Worm (Caenorhabditis elegans) whole organism, late embryonic: ENCODE results near the gene irld-6.

Experiments
- C08G9.2 ChIP-seq: sonication (generic microtip); optimal IDR thresholded peaks from 2 replicates; lab custom pipeline; 2016; ENCODE audit warnings: mild to moderate bottlenecking, missing genetic modification characterization, moderate library complexity, missing compliant biosample characterization
- C38D4.7 ChIP-seq: fragments of 200-800 bp; sonication (Bioruptor generic); optimal IDR thresholded peaks from 2 replicates; lab custom pipeline; 2018; ENCODE audit warnings: mild to moderate bottlenecking, missing genetic modification characterization, moderate library complexity, missing compliant biosample characterization
- F13H6.1 ChIP-seq: sonication (generic microtip); optimal IDR thresholded peaks from 2 replicates; lab custom pipeline; 2016; ENCODE audit warnings: missing genetic modification characterization, missing compliant biosample characterization
- K02D7.2 ChIP-seq: sonication (generic microtip); optimal IDR thresholded peaks from 2 replicates; lab custom pipeline; 2017; ENCODE audit warnings: mild to moderate bottlenecking, missing genetic modification characterization, missing compliant biosample characterization
- T23F11.4 ChIP-seq: fragments of 200-800 bp; sonication (Bioruptor generic); optimal IDR thresholded peaks from 2 replicates; lab custom pipeline; 2018; ENCODE audit warnings: mild to moderate bottlenecking, missing genetic modification characterization, missing compliant biosample characterization
- ahr-1 ChIP-seq: sonication (generic microtip); optimal IDR thresholded peaks from 2 replicates; lab custom pipeline; 2016; ENCODE audit warnings: missing genetic modification characterization, missing compliant biosample characterization
- ama-1 ChIP-seq: fragments of 150-350 bp; optimal IDR thresholded peaks from 2 replicates; lab custom pipeline; 2014
- ceh-14 ChIP-seq: sonication (generic microtip); optimal IDR thresholded peaks from 2 replicates; lab custom pipeline; 2016; ENCODE audit warnings: missing genotype, missing genetic modification characterization, missing compliant biosample characterization
- ceh-18 ChIP-seq: sonication (generic microtip); optimal IDR thresholded peaks from 2 replicates; lab custom pipeline; 2016; ENCODE audit warnings: missing genetic modification characterization, missing compliant biosample characterization
- ceh-2 ChIP-seq: sonication (generic microtip); optimal IDR thresholded peaks from 2 replicates; lab custom pipeline; 2016; ENCODE audit warnings: missing genotype, missing genetic modification characterization, missing compliant biosample characterization
- ceh-22 ChIP-seq: sonication (generic microtip); optimal IDR thresholded peaks from 2 replicates; lab custom pipeline; 2017; ENCODE audit warnings: missing biosample characterization, missing genetic modification characterization
- ceh-31 ChIP-seq: sonication (generic microtip); optimal IDR thresholded peaks from 2 replicates; lab custom pipeline; 2016; ENCODE audit warnings: missing genetic modification characterization, missing compliant biosample characterization
- ceh-34 ChIP-seq: sonication (generic microtip); optimal IDR thresholded peaks from 2 replicates; lab custom pipeline; 2016; ENCODE audit warnings: mild to moderate bottlenecking, missing genetic modification characterization, missing compliant biosample characterization
- ceh-6 ChIP-seq: fragments of 200-800 bp; sonication (Bioruptor generic); optimal IDR thresholded peaks from 2 replicates; lab custom pipeline; 2018; ENCODE audit warnings: mild to moderate bottlenecking, missing genetic modification characterization, missing compliant biosample characterization
- che-1 ChIP-seq: sonication (generic microtip); optimal IDR thresholded peaks from 2 replicates; lab custom pipeline; 2016; ENCODE audit warnings: mild to moderate bottlenecking, missing genetic modification characterization, missing compliant biosample characterization
- dve-1 ChIP-seq: sonication (generic microtip); optimal IDR thresholded peaks from 2 replicates; lab custom pipeline; 2017; ENCODE audit warnings: antibody characterized with exemption, mild to moderate bottlenecking, missing genetic modification characterization, missing compliant biosample characterization
- elt-4 ChIP-seq: sonication (generic microtip); optimal IDR thresholded peaks from 2 replicates; lab custom pipeline; 2016; ENCODE audit warnings: missing genetic modification characterization, missing compliant biosample characterization
- ets-4 ChIP-seq: sonication (generic microtip); optimal IDR thresholded peaks from 2 replicates; lab custom pipeline; 2016; ENCODE audit warnings: missing genetic modification characterization, missing compliant biosample characterization
- eyg-1 ChIP-seq: sonication (generic microtip); optimal IDR thresholded peaks from 2 replicates; lab custom pipeline; 2016; ENCODE audit warnings: missing genotype, missing genetic modification characterization, missing compliant biosample characterization
- fkh-6 ChIP-seq: sonication (generic microtip); optimal IDR thresholded peaks from 2 replicates; lab custom pipeline; 2016; ENCODE audit warnings: missing genetic modification characterization, missing compliant biosample characterization
- gmeb-2 ChIP-seq: sonication (generic microtip); optimal IDR thresholded peaks from 2 replicates; lab custom pipeline; 2016; ENCODE audit warnings: missing genetic modification characterization, inconsistent platforms, missing compliant biosample characterization
- hlh-13 ChIP-seq: fragments of 200-800 bp; sonication (Bioruptor generic); optimal IDR thresholded peaks from 2 replicates; lab custom pipeline; 2018; ENCODE audit warnings: mild to moderate bottlenecking, missing genetic modification characterization, missing compliant biosample characterization
- hlh-30 ChIP-seq: sonication (generic microtip); optimal IDR thresholded peaks from 2 replicates; lab custom pipeline; 2017; ENCODE audit warnings: antibody characterized with exemption, missing genetic modification characterization, missing compliant biosample characterization; ENCODE audit not compliant: insufficient read depth
- hlh-8 ChIP-seq: sonication (generic microtip); optimal IDR thresholded peaks from 2 replicates; lab custom pipeline; 2016; ENCODE audit warnings: missing genotype, missing genetic modification characterization, missing compliant biosample characterization
- lim-6 ChIP-seq: sonication (generic microtip); optimal IDR thresholded peaks from 2 replicates; lab custom pipeline; 2016; ENCODE audit warnings: missing genetic modification characterization, missing compliant biosample characterization
- madf-2 ChIP-seq: sonication (generic microtip); optimal IDR thresholded peaks from 2 replicates; lab custom pipeline; 2017; ENCODE audit warnings: missing genetic modification characterization, missing compliant biosample characterization
- nfya-1 ChIP-seq: sonication (generic microtip); optimal IDR thresholded peaks from 2 replicates; lab custom pipeline; 2017; ENCODE audit warnings: missing genetic modification characterization, mild to moderate bottlenecking, missing compliant biosample characterization, antibody characterized with exemption, moderate library complexity
- nhr-11 ChIP-seq: fragments of 150-350 bp; optimal IDR thresholded peaks from 2 replicates; lab custom pipeline; 2014; ENCODE audit warnings: missing biosample characterization, missing genetic modification characterization
- nhr-232 ChIP-seq: sonication (generic microtip); optimal IDR thresholded peaks from 2 replicates; lab custom pipeline; 2016; ENCODE audit warnings: missing genetic modification characterization, missing compliant biosample characterization
- pag-3 ChIP-seq: sonication (generic microtip); optimal IDR thresholded peaks from 2 replicates; lab custom pipeline; 2016; ENCODE audit warnings: missing compliant biosample characterization, missing genetic modification characterization, borderline replicate concordance
- pat-9 ChIP-seq: fragments of 200-800 bp; sonication (Bioruptor generic); optimal IDR thresholded peaks from 2 replicates; lab custom pipeline; 2018; ENCODE audit warnings: mild to moderate bottlenecking, missing genetic modification characterization, moderate library complexity, missing compliant biosample characterization
- pax-1 ChIP-seq: fragments of 150-350 bp; optimal IDR thresholded peaks from 2 replicates; lab custom pipeline; 2014; ENCODE audit warnings: missing biosample characterization, missing genetic modification characterization
- pha-2 ChIP-seq: sonication (generic microtip); optimal IDR thresholded peaks from 2 replicates; lab custom pipeline; 2017; ENCODE audit warnings: mild to moderate bottlenecking, missing genetic modification characterization, missing compliant biosample characterization
- pha-4 ChIP-seq: fragments of 150-350 bp; optimal IDR thresholded peaks from 2 replicates; lab custom pipeline; 2018; ENCODE audit warnings: missing biosample characterization, missing genetic modification reagents, missing genetic modification characterization
- pqm-1 ChIP-seq: sonication (generic microtip); optimal IDR thresholded peaks from 2 replicates; lab custom pipeline; 2016; ENCODE audit warnings: missing genetic modification characterization, missing compliant biosample characterization
- ref-2 ChIP-seq: sonication (generic microtip); optimal IDR thresholded peaks from 2 replicates; lab custom pipeline; 2016; ENCODE audit warnings: missing genetic modification characterization, missing compliant biosample characterization
- rnt-1 ChIP-seq: sonication (generic microtip); optimal IDR thresholded peaks from 2 replicates; lab custom pipeline; 2016; ENCODE audit warnings: missing genetic modification characterization, missing compliant biosample characterization
- sox-2 ChIP-seq: fragments of 200-800 bp; sonication (Bioruptor generic); IDR thresholded peaks from 2 replicates; pipeline ENCODE4 v1.3.6; 2022; ENCODE audit warnings: missing genetic modification reagents, missing genetic modification characterization, missing compliant biosample characterization
- sox-4 ChIP-seq: sonication (generic microtip); optimal IDR thresholded peaks from 2 replicates; lab custom pipeline; 2017; ENCODE audit warnings: mild to moderate bottlenecking, missing genetic modification characterization, inconsistent platforms, missing compliant biosample characterization
- syd-9 ChIP-seq: sonication (generic microtip); optimal IDR thresholded peaks from 2 replicates; lab custom pipeline; 2016; ENCODE audit warnings: mild to moderate bottlenecking, missing genetic modification characterization, moderate library complexity, missing compliant biosample characterization
- tbx-2 ChIP-seq: sonication (generic microtip); optimal IDR thresholded peaks from 2 replicates; lab custom pipeline; 2016; ENCODE audit warnings: missing genetic modification characterization, missing compliant biosample characterization
- tbx-7 ChIP-seq: sonication (generic microtip); optimal IDR thresholded peaks from 2 replicates; lab custom pipeline; 2016; ENCODE audit warnings: missing genotype, missing genetic modification characterization, missing compliant biosample characterization
- ttx-3 ChIP-seq: sonication (generic microtip); optimal IDR thresholded peaks from 2 replicates; lab custom pipeline; 2016; ENCODE audit warnings: missing genetic modification reagents, missing genetic modification characterization, missing compliant biosample characterization
- unc-3 ChIP-seq, 2 experiments: fragments of 200-800 bp in 1 of 2; sonication (Bioruptor generic) in 1 of 2; sonication (generic microtip) in 1 of 2; conservative IDR thresholded peaks in 1 of 2; optimal IDR thresholded peaks in 1 of 2; 2 replicates each; pipeline versions ENCODE4 v1.3.6 to Lab custom; 2016 to 2022; ENCODE audit warnings: missing compliant biosample characterization in 2 of 2, missing genetic modification characterization in 2 of 2, missing genetic modification reagents in 1 of 2
- unc-42 ChIP-seq: sonication (generic microtip); optimal IDR thresholded peaks from 2 replicates; lab custom pipeline; 2016; ENCODE audit warnings: missing genotype, missing genetic modification characterization, missing compliant biosample characterization
- ztf-16 ChIP-seq: sonication (generic microtip); optimal IDR thresholded peaks from 2 replicates; lab custom pipeline; 2017; ENCODE audit warnings: missing genetic modification characterization, missing compliant biosample characterization

Gene irld-6

DNA sequence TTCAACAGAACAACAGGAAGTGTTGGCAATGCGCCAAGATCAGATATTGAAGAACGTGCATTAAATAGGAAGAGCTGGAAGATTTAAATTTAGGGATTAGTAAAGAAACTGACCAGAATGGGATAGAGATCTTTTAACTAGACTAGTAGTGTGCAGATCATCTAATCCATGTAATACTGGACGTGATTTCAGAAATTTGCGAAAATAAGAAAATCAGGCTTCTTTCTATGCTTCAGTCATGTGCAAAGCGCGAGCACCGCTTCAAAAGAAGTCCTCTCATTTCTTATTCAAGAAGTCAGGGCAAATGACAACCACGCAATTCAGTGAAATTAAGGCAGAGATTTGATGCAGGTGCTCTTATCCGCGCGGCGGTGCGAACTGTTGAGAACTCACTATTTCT lies 38.6 kb downstream of the irld-6 start:
- TF ChIP-seq hlh-8 (no peak), T23F11.4 (no peak), che-1 (tag; lab: Kevin White, UChicago) (no peak), lim-6 (tag; lab: Kevin White, UChicago) (no peak), gmeb-2 (no peak), ceh-31 (no peak), ets-4 (tag; lab: Kevin White, UChicago) (no peak), pqm-1 (tag; lab: Kevin White, UChicago) (no peak), K02D7.2 (tag; lab: Kevin White, UChicago) (no peak), ama-1 (no peak), hlh-13 (no peak)

DNA sequence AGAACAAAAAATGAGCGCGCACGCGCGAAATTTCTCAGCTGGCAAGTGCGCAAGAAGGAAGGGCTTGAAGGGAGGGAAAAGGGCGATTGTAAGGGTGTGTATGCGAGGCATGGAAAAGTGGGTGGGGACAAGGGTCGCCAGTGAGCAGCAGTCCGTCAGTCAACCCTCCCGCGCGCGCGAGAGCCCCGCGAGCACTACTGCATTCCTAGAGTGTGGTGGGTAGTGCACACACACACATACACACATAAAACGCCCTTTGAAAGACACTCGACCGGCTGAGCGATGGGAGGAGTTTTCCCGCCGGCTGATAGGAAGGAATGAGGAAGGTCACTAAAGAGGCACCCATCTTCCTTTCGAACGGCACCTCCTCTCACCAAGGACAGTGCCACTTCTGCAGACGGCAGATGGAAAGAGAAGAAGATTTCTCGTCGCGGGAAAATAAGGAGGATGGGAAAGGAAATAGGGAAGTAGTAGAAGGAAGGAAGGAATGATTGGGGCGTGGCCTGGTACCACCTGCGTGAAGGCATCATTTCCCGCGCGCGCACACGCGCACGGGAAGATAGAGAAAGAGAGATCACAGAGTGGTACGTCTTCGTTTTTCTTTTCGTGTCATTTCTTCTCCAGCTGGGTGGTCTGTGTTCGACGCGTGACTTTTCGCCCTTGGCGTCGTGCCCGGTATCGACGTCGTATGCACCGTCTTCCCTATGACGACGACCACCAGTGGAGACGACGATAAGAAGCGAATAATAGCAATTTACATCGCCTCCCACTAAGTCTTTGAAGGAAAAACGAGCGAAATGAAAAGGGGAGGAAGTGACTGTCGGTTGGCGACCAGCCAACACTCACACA lies 39.5 kb downstream of the irld-6 start:
- TF ChIP-seq fkh-6 (tag; lab: Kevin White, UChicago) (peak; percentile 61), ceh-22 (tag; lab: Kevin White, UChicago) (peak; percentile 58), tbx-7 (no peak), pag-3 (tag; lab: Kevin White, UChicago) (peak; percentile 26), madf-2 (tag; lab: Kevin White, UChicago) (no peak), ceh-31 (peak; percentile 8), K02D7.2 (tag; lab: Kevin White, UChicago) (no peak), pax-1 (tag; lab: Kevin White, UChicago) (no peak), syd-9 (tag; lab: Kevin White, UChicago) (peak; percentile 55), ceh-18 (tag; lab: Kevin White, UChicago) (peak; percentile 42), nhr-232 (tag; lab: Kevin White, UChicago) (peak; percentile 34), ceh-34 (peak; percentile 65), sox-2 (GFP tag; lab: Robert Waterston, UW) (no peak), unc-3 (GFP tag; conservative IDR thresholded peaks at IDR 0.05; lab: Robert Waterston, UW) (no peak), unc-3 (tag; optimal IDR thresholded peaks at IDR 0.05; lab: Kevin White, UChicago) (no peak), C38D4.7 (GFP tag; lab: Kevin White, UChicago) (peak; percentile 29), hlh-13 (no peak), tbx-2 (tag; lab: Kevin White, UChicago) (peak; percentile 63), ref-2 (tag; lab: Kevin White, UChicago) (peak; percentile 32), nfya-1 (no peak), T23F11.4 (peak; percentile 28), rnt-1 (peak; percentile 2), ttx-3 (tag; lab: Kevin White, UChicago) (peak; percentile 20), ceh-2 (peak; percentile 23), dve-1 (tag; lab: Kevin White, UChicago) (no peak), ceh-6 (GFP tag; lab: Kevin White, UChicago) (no peak), elt-4 (tag; lab: Kevin White, UChicago) (no peak), pat-9 (tag; lab: Kevin White, UChicago) (no peak), lim-6 (tag; lab: Kevin White, UChicago) (no peak), pha-2 (peak; percentile 56), pqm-1 (tag; lab: Kevin White, UChicago) (no peak), eyg-1 (peak; percentile 45), pha-4 (tag; lab: Kevin White, UChicago) (no peak), unc-42 (tag; lab: Kevin White, UChicago) (peak; percentile 44), hlh-30 (peak; percentile 53), ztf-16 (peak; percentile 27), nhr-11 (tag; lab: Kevin White, UChicago) (no peak), ahr-1 (no peak), ceh-14 (tag; lab: Kevin White, UChicago) (peak; percentile 29), sox-4 (tag; lab: Kevin White, UChicago) (no peak), C08G9.2 (tag; lab: Kevin White, UChicago) (peak; percentile 1), ets-4 (tag; lab: Kevin White, UChicago) (no peak), F13H6.1 (tag; lab: Kevin White, UChicago) (peak; percentile 2)
- TF ChIP-seq, all 69 proteins: peak for 23
